Worm (Caenorhabditis elegans): ENCODE data around the gene mig-32.
A peak's percentile ranks its signal among the peaks of the same experiment; 100 is the strongest.

mig-32 gene

ce11 chrIV:12086498-12086897 lies 5.5 kb downstream of the mig-32 start (continued):
- no peak for TF ChIP-seq nhr-120 (GFP tag; IDR thresholded peaks at IDR 0.05)
- no peak for TF ChIP-seq akir-1 (GFP tag; optimal IDR thresholded peaks at IDR 0.05)
- TF ChIP-seq hmg-20 (GFP tag; IDR thresholded peaks at IDR 0.05), result 0 out of 2 replicates have a peak, but pooled peaks have one; percentile 59
- peak; percentile 78 for TF ChIP-seq B0035.1 (tag; optimal IDR thresholded peaks at IDR 0.05)
- peak; percentile 29 for TF ChIP-seq F22D6.2 (tag; optimal IDR thresholded peaks at IDR 0.05)
- peak; percentile 9 for TF ChIP-seq gei-17 (GFP tag; optimal IDR thresholded peaks at IDR 0.05)
- TF ChIP-seq tbp1 (GFP tag; optimal IDR thresholded peaks at IDR 0.05), result peak; percentile 96
- TF ChIP-seq F10E7.11 (tag; optimal IDR thresholded peaks at IDR 0.05), result peak; percentile 48
- peak; percentile 40; the same call in 1 of the 2 replicates for TF ChIP-seq ceh-100 (GFP tag; IDR thresholded peaks at IDR 0.05)
- TF ChIP-seq bed-1 (GFP tag; IDR thresholded peaks at IDR 0.05), result no peak
- TF ChIP-seq F39B2.1 (GFP tag; IDR thresholded peaks at IDR 0.05), result no peak
- TF ChIP-seq tlf-1 (GFP tag; optimal IDR thresholded peaks at IDR 0.05), result peak; percentile 79
- peak; percentile 73; the same call in 1 of the 2 replicates for TF ChIP-seq attf-6 (GFP tag; IDR thresholded peaks at IDR 0.05)
- no peak for TF ChIP-seq ceh-58 (GFP tag; IDR thresholded peaks at IDR 0.05)
- peak; percentile 67 for TF ChIP-seq hmg-1.2 (GFP tag; IDR thresholded peaks at IDR 0.05)
- peak; percentile 86 for TF ChIP-seq rcor-1 (GFP tag; IDR thresholded peaks at IDR 0.05)
- peak; percentile 76 for TF ChIP-seq B0336.3 (GFP tag; IDR thresholded peaks at IDR 0.05)
- TF ChIP-seq C17E4.6 (GFP tag; IDR thresholded peaks at IDR 0.05), result peak; percentile 75; the same call in 1 of the 2 replicates
- TF ChIP-seq tbx-9 (tag; optimal IDR thresholded peaks at IDR 0.05; ENCODE audit: borderline replicate concordance), result peak; percentile 72
- TF ChIP-seq nhr-90 (tag; optimal IDR thresholded peaks at IDR 0.05), result peak; percentile 94
- no peak for TF ChIP-seq ztf-3 (GFP tag; optimal IDR thresholded peaks at IDR 0.05)
- no peak for TF ChIP-seq ama-1 (optimal IDR thresholded peaks at IDR 0.05)
- peak in 1 of 2 experiments; percentile 75 for TF ChIP-seq ama-1 (GFP tag; optimal IDR thresholded peaks at IDR 0.05)
- TF ChIP-seq unc-130 (GFP tag; optimal IDR thresholded peaks at IDR 0.05), result peak; percentile 66
- TF ChIP-seq nfya-2 (GFP tag; IDR thresholded peaks at IDR 0.05), result no peak
- peak; percentile 24 for TF ChIP-seq dpl-1 (GFP tag; optimal IDR thresholded peaks at IDR 0.05)
- peak; percentile 87 for TF ChIP-seq snpc-1.3 (tag; optimal IDR thresholded peaks at IDR 0.05; ENCODE audit: insufficient read depth)
- TF ChIP-seq F33H1.4 (GFP tag; IDR thresholded peaks at IDR 0.05), result peak; percentile 63
- TF ChIP-seq snpc-4 (GFP tag; optimal IDR thresholded peaks at IDR 0.05), result peak; percentile 77
- TF ChIP-seq snpc-4 (tag; optimal IDR thresholded peaks at IDR 0.05), result peak; percentile 60 to 81 (median 75)
- TF ChIP-seq egl-18 (GFP tag; IDR thresholded peaks at IDR 0.05), result peak; percentile 85
- TF ChIP-seq ccch-3 (GFP tag; optimal IDR thresholded peaks at IDR 0.05), result no peak
- TF ChIP-seq ZK185.1 (tag; optimal IDR thresholded peaks at IDR 0.05; ENCODE audit: poor library complexity, severe bottlenecking), result peak; percentile 92
- TF ChIP-seq cebp-1 (GFP tag; IDR thresholded peaks at IDR 0.05), result no peak
- TF ChIP-seq cebp-1 (tag; optimal IDR thresholded peaks at IDR 0.05), result peak; percentile 79
- peak; percentile 83 for TF ChIP-seq mcd-1 (GFP tag; IDR thresholded peaks at IDR 0.05)
- TF ChIP-seq zim-3 (tag; optimal IDR thresholded peaks at IDR 0.05), result peak; percentile 61
- no peak for TF ChIP-seq mel-28 (tag; optimal IDR thresholded peaks at IDR 0.05; ENCODE audit: borderline replicate concordance)
- no peak for TF ChIP-seq hlh-26 (GFP tag; conservative IDR thresholded peaks at IDR 0.05)
- peak; percentile 88 for TF ChIP-seq ceh-79 (tag; optimal IDR thresholded peaks at IDR 0.05)
- TF ChIP-seq ztf-25 (GFP tag; IDR thresholded peaks at IDR 0.05), result peak; percentile 88
- TF ChIP-seq somi-1 (GFP tag; optimal IDR thresholded peaks at IDR 0.05), result peak; percentile 69
- peak; percentile 90 for TF ChIP-seq nfyb-1 (GFP tag; IDR thresholded peaks at IDR 0.05)
- peak; percentile 80 for TF ChIP-seq madf-10 (tag; optimal IDR thresholded peaks at IDR 0.05)
- TF ChIP-seq sdz-38 (tag; optimal IDR thresholded peaks at IDR 0.05), result no peak
- TF ChIP-seq atf-7 (tag; optimal IDR thresholded peaks at IDR 0.05), result peak; percentile 38
- TF ChIP-seq pha-4 (tag; optimal IDR thresholded peaks at IDR 0.05), result no peak
- TF ChIP-seq nhr-80 (tag; optimal IDR thresholded peaks at IDR 0.05), result peak; percentile 52
- no peak for TF ChIP-seq unc-62 (GFP tag; optimal IDR thresholded peaks at IDR 0.05)
- peak; percentile 88 for TF ChIP-seq mxl-1 (tag; optimal IDR thresholded peaks at IDR 0.05)
